Fruit fly (Drosophila melanogaster): ENCODE results near the gene TpnC73F.

TpnC73F gene

DNA sequence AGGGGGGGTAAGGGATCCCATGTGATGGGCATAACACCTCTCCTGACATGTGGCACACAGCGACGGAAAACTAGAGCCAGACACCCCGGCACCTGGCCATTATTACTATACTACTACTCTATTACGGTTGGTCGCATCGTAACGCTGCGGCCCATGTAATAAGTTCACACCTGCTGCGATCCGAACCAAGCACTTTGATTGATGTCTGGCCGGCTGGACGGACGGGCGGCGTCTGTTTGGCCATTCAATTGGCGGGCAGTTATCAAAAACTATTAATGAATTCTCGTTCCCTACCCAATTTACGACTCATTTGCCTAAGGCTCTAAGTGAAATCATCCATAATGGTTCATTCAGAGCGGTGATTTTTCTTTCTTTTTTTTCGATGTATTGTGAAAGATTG, 38.4 kb upstream of the TpnC73F start:
- TF ChIP-seq CG12299 (tag; optimal IDR thresholded peaks at IDR 0.05) (no peak), repo (GFP tag; optimal IDR thresholded peaks at IDR 0.05) (no peak), Dref (GFP tag; IDR thresholded peaks at IDR 0.05) (no peak), CG5953 (GFP tag; IDR thresholded peaks at IDR 0.05) (no peak), fu2 (GFP tag; optimal IDR thresholded peaks at IDR 0.05) (no peak), CG17912 (GFP tag; optimal IDR thresholded peaks at IDR 0.05) (no peak), vvl (GFP tag; IDR thresholded peaks at IDR 0.05) (no peak), tna (GFP tag; IDR thresholded peaks at IDR 0.05; ENCODE audit: partially characterized antibody) (no peak), Med (GFP tag) (peak; percentile 50), lab (GFP tag; optimal IDR thresholded peaks at IDR 0.05) (peak; percentile 62), ssp (GFP tag; IDR thresholded peaks at IDR 0.05) (no peak), cwo (GFP tag; optimal IDR thresholded peaks at IDR 0.05) (peak; percentile 42), unpg (GFP tag; optimal IDR thresholded peaks at IDR 0.05) (no peak), gsb (GFP tag; IDR thresholded peaks at IDR 0.05) (no peak), gro (GFP tag; optimal IDR thresholded peaks at IDR 0.05) (no peak), Rx (GFP tag; IDR thresholded peaks at IDR 0.05) (no peak), Nf-YB (GFP tag; optimal IDR thresholded peaks at IDR 0.05) (no peak), CG17385 (GFP tag; optimal IDR thresholded peaks at IDR 0.05) (no peak), hb (GFP tag; IDR thresholded peaks at IDR 0.05; ENCODE audit: partially characterized antibody) (no peak), Sry-β (GFP tag; optimal IDR thresholded peaks at IDR 0.05) (no peak), CG4707 (GFP tag; optimal IDR thresholded peaks at IDR 0.05) (no peak), CG9727 (GFP tag; optimal IDR thresholded peaks at IDR 0.05) (no peak), sisA (GFP tag; IDR thresholded peaks at IDR 0.05) (no peak), lmd (GFP tag; IDR thresholded peaks at IDR 0.05) (no peak), eve (GFP tag; optimal IDR thresholded peaks at IDR 0.05) (no peak), Max (GFP tag; optimal IDR thresholded peaks at IDR 0.05) (no peak), Sox102F (GFP tag; optimal IDR thresholded peaks at IDR 0.05) (no peak), bowl (GFP tag; IDR thresholded peaks at IDR 0.05) (no peak), CG6175 (GFP tag; IDR thresholded peaks at IDR 0.05) (0 out of 3 replicates have a peak, but pooled peaks have one; percentile 2), CG16813 (GFP tag; IDR thresholded peaks at IDR 0.05; ENCODE audit: partially characterized antibody) (no peak), chm (GFP tag; IDR thresholded peaks at IDR 0.05) (no peak), zfh1 (GFP tag; IDR thresholded peaks at IDR 0.05) (no peak), Fer2 (tag; optimal IDR thresholded peaks at IDR 0.05) (no peak), chinmo (GFP tag; IDR thresholded peaks at IDR 0.05; ENCODE audit: partially characterized antibody) (0 out of 4 replicates have a peak, but pooled peaks have one; percentile 29), Pdp1 (GFP tag; optimal IDR thresholded peaks at IDR 0.05) (peak in 1 of 2 experiments; percentile 8), CG3995 (GFP tag; optimal IDR thresholded peaks at IDR 0.05) (no peak), wek (GFP tag; optimal IDR thresholded peaks at IDR 0.05) (no peak), mam (GFP tag; optimal IDR thresholded peaks at IDR 0.05) (no peak), CG3065 (GFP tag; optimal IDR thresholded peaks at IDR 0.05) (no peak), luna (GFP tag; optimal IDR thresholded peaks at IDR 0.05) (no peak), GATAe (GFP tag; conservative IDR thresholded peaks at IDR 0.05) (no peak), CG33213 (GFP tag; optimal IDR thresholded peaks at IDR 0.05) (no peak), ems (GFP tag; optimal IDR thresholded peaks at IDR 0.05) (no peak), insv (GFP tag; optimal IDR thresholded peaks at IDR 0.05) (no peak), Dbx (GFP tag; IDR thresholded peaks at IDR 0.05) (no peak), Dip3 (GFP tag; optimal IDR thresholded peaks at IDR 0.05) (no peak), aop (GFP tag; IDR thresholded peaks at IDR 0.05) (no peak), CG11560 (tag; IDR thresholded peaks at IDR 0.05) (no peak)
